2 worm cellular contexts compared by ENCODE assay signal in genomic region chrIII:7101814-7102477, ce11.
TF ChIP-seq lines count a peak whose summit lies in the region.

No protein-coding gene starts in this region.

TF ChIP-seq in whole organism, L4 larva, 104 proteins besides CTCF, POLR2A, EP300 and RAD21:
- TF ChIP-seq rbr-2 (tag; optimal IDR thresholded peaks at IDR 0.05; lab: Kevin White, UChicago) (no peak), F49E8.2 (tag; optimal IDR thresholded peaks at IDR 0.05; lab: Kevin White, UChicago; ENCODE audit: borderline replicate concordance) (peak; percentile 25), madf-5 (GFP tag; IDR thresholded peaks at IDR 0.05; lab: Robert Waterston, UW) (peak in 1 of 2 experiments; percentile 35; a peak in 1 of 4 replicates), lin-1 (GFP tag; IDR thresholded peaks at IDR 0.05; lab: Robert Waterston, UW) (0 out of 2 replicates have a peak, but pooled peaks have one; percentile 31), daf-16 (GFP tag; optimal IDR thresholded peaks at IDR 0.05; lab: Kevin White, UChicago) (no peak), daf-16 (tag; optimal IDR thresholded peaks at IDR 0.05; lab: Kevin White, UChicago) (no peak), lim-7 (GFP tag; IDR thresholded peaks at IDR 0.05; lab: Robert Waterston, UW) (0 out of 2 replicates have a peak, but pooled peaks have one; percentile 43), hlh-30 (tag; optimal IDR thresholded peaks at IDR 0.05; lab: Kevin White, UChicago; ENCODE audit: insufficient read depth) (no peak), dpl-1 (GFP tag; optimal IDR thresholded peaks at IDR 0.05; lab: Kevin White, UChicago) (no peak), D1046.2 (GFP tag; IDR thresholded peaks at IDR 0.05; lab: Robert Waterston, UW) (0 out of 2 replicates have a peak, but pooled peaks have one; percentile 13), Y105C5A.15 (GFP tag; IDR thresholded peaks at IDR 0.05; lab: Robert Waterston, UW) (0 out of 2 replicates have a peak, but pooled peaks have one; percentile 9), gei-8 (GFP tag; optimal IDR thresholded peaks at IDR 0.05; lab: Kevin White, UChicago) (no peak), unc-130 (GFP tag; optimal IDR thresholded peaks at IDR 0.05; lab: Kevin White, UChicago) (peak; percentile 79), Y75B8A.6 (GFP tag; IDR thresholded peaks at IDR 0.05; lab: Robert Waterston, UW) (no peak), set-16 (GFP tag; IDR thresholded peaks at IDR 0.05; lab: Robert Waterston, UW) (no peak), mdt-29 (GFP tag; IDR thresholded peaks at IDR 0.05; lab: Robert Waterston, UW) (no peak), egl-27 (tag; optimal IDR thresholded peaks at IDR 0.05; lab: Kevin White, UChicago) (no peak), ctbp-1 (GFP tag; IDR thresholded peaks at IDR 0.05; lab: Robert Waterston, UW) (no peak), nhr-42 (GFP tag; IDR thresholded peaks at IDR 0.05; lab: Robert Waterston, UW) (no peak), nhr-76 (tag; optimal IDR thresholded peaks at IDR 0.05; lab: Kevin White, UChicago) (no peak), skn-1 (tag; optimal IDR thresholded peaks at IDR 0.05; lab: Kevin White, UChicago) (no peak), zip-11 (GFP tag; IDR thresholded peaks at IDR 0.05; lab: Robert Waterston, UW) (no peak), nhr-111 (GFP tag; optimal IDR thresholded peaks at IDR 0.05; lab: Kevin White, UChicago) (no peak), jun-1 (tag; optimal IDR thresholded peaks at IDR 0.05; lab: Kevin White, UChicago) (no peak), ceh-32 (tag; optimal IDR thresholded peaks at IDR 0.05; lab: Kevin White, UChicago; ENCODE audit: poor library complexity) (no peak), nhr-102 (tag; optimal IDR thresholded peaks at IDR 0.05; lab: Kevin White, UChicago) (no peak), ztf-7 (tag; optimal IDR thresholded peaks at IDR 0.05; lab: Kevin White, UChicago) (no peak), zfp-3 (GFP tag; conservative IDR thresholded peaks at IDR 0.05; lab: Robert Waterston, UW) (no peak), arid-1 (GFP tag; conservative IDR thresholded peaks at IDR 0.05; lab: Robert Waterston, UW) (0 out of 2 replicates have a peak, but pooled peaks have one; percentile 20), mxl-3 (GFP tag; optimal IDR thresholded peaks at IDR 0.05; lab: Kevin White, UChicago) (no peak), mep-1 (tag; optimal IDR thresholded peaks at IDR 0.05; lab: Kevin White, UChicago) (no peak)
TF ChIP-seq in whole organism, L4 larva: peak in this region for 8.

TF ChIP-seq in whole organism, young adult, 124 proteins besides CTCF, POLR2A, EP300 and RAD21 (continues in another document):
- TF ChIP-seq aptf-3 (GFP tag; IDR thresholded peaks at IDR 0.05; lab: Robert Waterston, UW) (0 out of 2 replicates have a peak, but pooled peaks have one; percentile 22), madf-6 (GFP tag; IDR thresholded peaks at IDR 0.05; lab: Robert Waterston, UW) (peak; percentile 84), attf-3 (GFP tag; conservative IDR thresholded peaks at IDR 0.05; lab: Robert Waterston, UW) (no peak), T26A5.8 (tag; optimal IDR thresholded peaks at IDR 0.05; lab: Kevin White, UChicago) (no peak), tbp1 (GFP tag; optimal IDR thresholded peaks at IDR 0.05; lab: Kevin White, UChicago) (peak; percentile 35), F52B5.7 (tag; optimal IDR thresholded peaks at IDR 0.05; lab: Kevin White, UChicago) (peak; percentile 72), ztf-28 (GFP tag; IDR thresholded peaks at IDR 0.05; lab: Robert Waterston, UW) (no peak), cebp-2 (GFP tag; IDR thresholded peaks at IDR 0.05; lab: Robert Waterston, UW) (no peak), mel-28 (tag; optimal IDR thresholded peaks at IDR 0.05; lab: Kevin White, UChicago; ENCODE audit: borderline replicate concordance) (no peak), C17E4.6 (GFP tag; IDR thresholded peaks at IDR 0.05; lab: Robert Waterston, UW) (0 out of 2 replicates have a peak, but pooled peaks have one; percentile 11), nhr-120 (GFP tag; IDR thresholded peaks at IDR 0.05; lab: Robert Waterston, UW) (no peak), sptf-2 (GFP tag; optimal IDR thresholded peaks at IDR 0.05; lab: Kevin White, UChicago) (no peak), F57A8.1 (GFP tag; optimal IDR thresholded peaks at IDR 0.05; lab: Kevin White, UChicago) (no peak), lin-35 (GFP tag; optimal IDR thresholded peaks at IDR 0.05; lab: Kevin White, UChicago) (no peak), madf-8 (GFP tag; conservative IDR thresholded peaks at IDR 0.05; lab: Robert Waterston, UW) (peak; percentile 36; the same call in 1 of the 2 replicates), F23B12.7 (tag; optimal IDR thresholded peaks at IDR 0.05; lab: Kevin White, UChicago; ENCODE audit: insufficient read depth) (no peak), rcor-1 (GFP tag; IDR thresholded peaks at IDR 0.05; lab: Robert Waterston, UW) (peak; percentile 78; the same call in 1 of the 2 replicates), hmg-1.2 (GFP tag; IDR thresholded peaks at IDR 0.05; lab: Robert Waterston, UW) (peak; percentile 49; the same call in 1 of the 2 replicates), F22D6.2 (tag; optimal IDR thresholded peaks at IDR 0.05; lab: Kevin White, UChicago) (no peak), xnd-1 (tag; optimal IDR thresholded peaks at IDR 0.05; lab: Kevin White, UChicago) (peak; percentile 59), bed-1 (GFP tag; IDR thresholded peaks at IDR 0.05; lab: Robert Waterston, UW) (no peak), ets-4 (GFP tag; optimal IDR thresholded peaks at IDR 0.05; lab: Kevin White, UChicago) (no peak), F33H1.4 (GFP tag; IDR thresholded peaks at IDR 0.05; lab: Robert Waterston, UW) (peak; percentile 35), snpc-1.3 (tag; optimal IDR thresholded peaks at IDR 0.05; lab: Kevin White, UChicago; ENCODE audit: insufficient read depth) (peak; percentile 67), ceh-91 (GFP tag; IDR thresholded peaks at IDR 0.05; lab: Robert Waterston, UW) (no peak; the same call in none of the 2 replicates), dpl-1 (GFP tag; optimal IDR thresholded peaks at IDR 0.05; lab: Kevin White, UChicago) (no peak), Y56A3A.18 (GFP tag; IDR thresholded peaks at IDR 0.05; lab: Robert Waterston, UW) (peak; percentile 75), snpc-3.4 (tag; optimal IDR thresholded peaks at IDR 0.05; lab: Kevin White, UChicago) (peak; percentile 88), dox-1 (GFP tag; IDR thresholded peaks at IDR 0.05; lab: Robert Waterston, UW) (peak; percentile 73), pha-4 (tag; optimal IDR thresholded peaks at IDR 0.05; lab: Kevin White, UChicago) (no peak), gei-17 (GFP tag; optimal IDR thresholded peaks at IDR 0.05; lab: Kevin White, UChicago) (no peak), B0261.1 (tag; optimal IDR thresholded peaks at IDR 0.05; lab: Kevin White, UChicago) (no peak), lin-26 (GFP tag; IDR thresholded peaks at IDR 0.05; lab: Robert Waterston, UW) (peak; percentile 82), nhr-27 (tag; optimal IDR thresholded peaks at IDR 0.05; lab: Kevin White, UChicago) (no peak), ztf-6 (GFP tag; IDR thresholded peaks at IDR 0.05; lab: Robert Waterston, UW) (no peak), rpc-1 (optimal IDR thresholded peaks at IDR 0.05; lab: Kevin White, UChicago) (no peak), rpc-1 (tag; optimal IDR thresholded peaks at IDR 0.05; lab: Kevin White, UChicago) (peak; percentile 6), akir-1 (GFP tag; optimal IDR thresholded peaks at IDR 0.05; lab: Kevin White, UChicago) (no peak), nfya-2 (GFP tag; IDR thresholded peaks at IDR 0.05; lab: Robert Waterston, UW) (0 out of 2 replicates have a peak, but pooled peaks have one; percentile 22), tbx-9 (tag; optimal IDR thresholded peaks at IDR 0.05; lab: Kevin White, UChicago; ENCODE audit: borderline replicate concordance) (no peak), T07F8.4 (tag; optimal IDR thresholded peaks at IDR 0.05; lab: Kevin White, UChicago) (no peak), let-526 (GFP tag; IDR thresholded peaks at IDR 0.05; lab: Robert Waterston, UW) (no peak), hlh-12 (tag; optimal IDR thresholded peaks at IDR 0.05; lab: Kevin White, UChicago) (no peak), zfh-2 (GFP tag; conservative IDR thresholded peaks at IDR 0.05; lab: Robert Waterston, UW) (no peak), Y67H2A.10 (GFP tag; conservative IDR thresholded peaks at IDR 0.05; lab: Robert Waterston, UW) (no peak), lsy-27 (tag; optimal IDR thresholded peaks at IDR 0.05; lab: Kevin White, UChicago; ENCODE audit: borderline replicate concordance, insufficient read depth) (no peak), somi-1 (GFP tag; optimal IDR thresholded peaks at IDR 0.05; lab: Kevin White, UChicago) (no peak), cebp-1 (GFP tag; IDR thresholded peaks at IDR 0.05; lab: Robert Waterston, UW) (no peak; the same call in 1 of the 2 replicates), cebp-1 (tag; optimal IDR thresholded peaks at IDR 0.05; lab: Kevin White, UChicago) (no peak), nhr-90 (tag; optimal IDR thresholded peaks at IDR 0.05; lab: Kevin White, UChicago) (no peak), ceh-58 (GFP tag; IDR thresholded peaks at IDR 0.05; lab: Robert Waterston, UW) (peak; percentile 62; the same call in 1 of the 2 replicates), mcd-1 (GFP tag; IDR thresholded peaks at IDR 0.05; lab: Robert Waterston, UW) (no peak), F10E7.11 (tag; optimal IDR thresholded peaks at IDR 0.05; lab: Kevin White, UChicago) (peak; percentile 70), attf-5 (GFP tag; optimal IDR thresholded peaks at IDR 0.05; lab: Kevin White, UChicago) (peak; percentile 22), F49E8.2 (tag; optimal IDR thresholded peaks at IDR 0.05; lab: Kevin White, UChicago; ENCODE audit: insufficient read depth) (peak; percentile 88), ceh-100 (GFP tag; IDR thresholded peaks at IDR 0.05; lab: Robert Waterston, UW) (peak; percentile 35), nfyb-1 (GFP tag; IDR thresholded peaks at IDR 0.05; lab: Robert Waterston, UW) (no peak; the same call in 1 of the 2 replicates), hrde-1 (tag; optimal IDR thresholded peaks at IDR 0.05; lab: Kevin White, UChicago; ENCODE audit: borderline replicate concordance) (peak; percentile 96), egl-18 (GFP tag; IDR thresholded peaks at IDR 0.05; lab: Robert Waterston, UW) (no peak), athp-1 (tag; optimal IDR thresholded peaks at IDR 0.05; lab: Kevin White, UChicago) (peak; percentile 76), C06A6.2 (GFP tag; conservative IDR thresholded peaks at IDR 0.05; lab: Robert Waterston, UW) (no peak), F37B4.10 (GFP tag; IDR thresholded peaks at IDR 0.05; lab: Robert Waterston, UW) (no peak)

Comparison
In these comparisons a context has a peak if more than half of its experiments do, and no peak if none do; other contexts are left out.
1. Of the 7 proteins assayed by ChIP-seq in both whole organism, young adult and whole organism, L4 larva: peak only in whole organism, young adult: none; only in whole organism, L4 larva: none; in both: F49E8.2 and unc-130; in neither: 3; mixed calls (peak in some experiments, not most) for 2.